Fruit fly (Drosophila melanogaster): ENCODE data around the gene form3.

dm6 chr3L:7157713-7158112 lies 63.1 kb downstream of the form3 start, which contains the start of gene CG8620:
- TF ChIP-seq psq (optimal IDR thresholded peaks at IDR 0.05) (no peak), pan (optimal IDR thresholded peaks at IDR 0.05) (no peak), usp (GFP tag; optimal IDR thresholded peaks at IDR 0.05) (no peak), Dll (optimal IDR thresholded peaks at IDR 0.05) (no peak)

Data from whole organism.